Worm (Caenorhabditis elegans) whole organism, L4 larva: Measurements from ENCODE around the gene csb-1.
A peak's percentile ranks its signal among the peaks of the same experiment; 100 is the strongest.

Source experiments
- F10B5.3 ChIP-seq: sonication (generic microtip); optimal IDR thresholded peaks from 2 replicates; lab custom pipeline; 2016; ENCODE audit warnings: mild to moderate bottlenecking, missing genetic modification characterization, missing compliant biosample characterization
- F44E2.7 ChIP-seq: fragments of 200-800 bp; sonication (Bioruptor generic); IDR thresholded peaks from 2 replicates; pipeline ENCODE4 v2.1.2; 2022; ENCODE audit warnings: missing genetic modification characterization, missing compliant biosample characterization
- R02D3.7 ChIP-seq: fragments of 150-350 bp; sonication (generic microtip); optimal IDR thresholded peaks from 3 replicates; lab custom pipeline; 2014; ENCODE audit warnings: missing biosample characterization, missing genetic modification characterization
- Y105C5A.15 ChIP-seq: fragments of 200-800 bp; sonication (Bioruptor generic); IDR thresholded peaks from 2 replicates; pipeline ENCODE4 v1.3.6; 2022; ENCODE audit warnings: missing genetic modification characterization, missing compliant biosample characterization
- aha-1 ChIP-seq: fragments of 150-350 bp; peaks from one replicate; lab custom pipeline; 2014; ENCODE audit warnings: missing biosample characterization, missing genetic modification characterization
- ceh-28 ChIP-seq: fragments of 150-350 bp; optimal IDR thresholded peaks from 2 replicates; lab custom pipeline; 2014; ENCODE audit warnings: missing biosample characterization, missing genetic modification reagents, missing genetic modification characterization
- ceh-32 ChIP-seq: sonication (generic microtip); optimal IDR thresholded peaks from 2 replicates; lab custom pipeline; 2016; ENCODE audit warnings: mild to moderate bottlenecking, missing genetic modification characterization, missing compliant biosample characterization; ENCODE audit not compliant: poor library complexity
- ces-1 ChIP-seq: fragments of 150-350 bp; sonication (generic microtip); optimal IDR thresholded peaks from 4 replicates; lab custom pipeline; 2014; ENCODE audit warnings: missing biosample characterization, missing genetic modification reagents, missing genetic modification characterization
- daf-12 ChIP-seq: fragments of 150-350 bp; optimal IDR thresholded peaks from 2 replicates; lab custom pipeline; 2014; ENCODE audit warnings: missing biosample characterization, missing genetic modification reagents, missing genetic modification characterization
- daf-19 ChIP-seq: fragments of 200-800 bp; sonication (Bioruptor generic); conservative IDR thresholded peaks from 2 replicates; pipeline ENCODE4 v1.3.6; 2022; ENCODE audit warnings: missing genetic modification characterization, missing compliant biosample characterization
- daf-8 ChIP-seq: fragments of 200-800 bp; sonication (Bioruptor generic); IDR thresholded peaks from 2 replicates; pipeline ENCODE4 v1.3.6; 2022; ENCODE audit warnings: missing genetic modification characterization, missing compliant biosample characterization
- dmd-9 ChIP-seq: fragments of 200-800 bp; sonication (Bioruptor generic); IDR thresholded peaks from 2 replicates; pipeline ENCODE4 v1.3.6; 2022; ENCODE audit warnings: missing genetic modification reagents, missing genetic modification characterization, missing compliant biosample characterization
- dpl-1 ChIP-seq: fragments of 150-350 bp; optimal IDR thresholded peaks from 2 replicates; lab custom pipeline; 2014; ENCODE audit warnings: missing biosample characterization, missing genetic modification reagents, missing genetic modification characterization
- fkh-10 ChIP-seq: fragments of 150-350 bp; optimal IDR thresholded peaks from 2 replicates; lab custom pipeline; 2014; ENCODE audit warnings: missing biosample characterization, missing genetic modification reagents, missing genetic modification characterization
- hif-1 ChIP-seq, 2 experiments: sonication (generic microtip); optimal IDR thresholded peaks; 2 replicates each; lab custom pipeline; 2016 to 2017; ENCODE audit warnings: missing compliant biosample characterization in 2 of 2, missing genetic modification characterization in 2 of 2, missing genetic modification reagents in 2 of 2, missing genotype in 2 of 2, mild to moderate bottlenecking in 1 of 2
- lin-1 ChIP-seq: fragments of 200-800 bp; sonication (Bioruptor generic); IDR thresholded peaks from 2 replicates; pipeline ENCODE4 v1.3.6; 2022; ENCODE audit warnings: missing genetic modification reagents, missing genetic modification characterization, missing compliant biosample characterization
- lin-29 ChIP-seq: fragments of 200-800 bp; sonication (Bioruptor generic); IDR thresholded peaks from 2 replicates; pipeline ENCODE4 v1.3.6; 2022; ENCODE audit warnings: missing genetic modification reagents, missing genetic modification characterization, missing compliant biosample characterization
- mdt-29 ChIP-seq: fragments of 200-800 bp; sonication (Bioruptor generic); IDR thresholded peaks from 2 replicates; pipeline ENCODE4 v1.3.6; 2022; ENCODE audit warnings: missing genetic modification reagents, missing genetic modification characterization, missing compliant biosample characterization
- mep-1 ChIP-seq: fragments of 150-350 bp; sonication (generic microtip); optimal IDR thresholded peaks from 3 replicates; lab custom pipeline; 2014; ENCODE audit warnings: missing biosample characterization, missing genetic modification characterization
- nhr-6 ChIP-seq: fragments of 150-350 bp; optimal IDR thresholded peaks from 2 replicates; lab custom pipeline; 2014; ENCODE audit warnings: missing biosample characterization, missing genetic modification characterization
- saeg-2 ChIP-seq: fragments of 200-800 bp; sonication (Bioruptor generic); IDR thresholded peaks from 2 replicates; pipeline ENCODE4 v1.3.6; 2022; ENCODE audit warnings: missing genetic modification reagents, missing genetic modification characterization, missing compliant biosample characterization
- sdz-12 ChIP-seq: fragments of 200-800 bp; sonication (Bioruptor generic); optimal IDR thresholded peaks from 2 replicates; lab custom pipeline; 2018; ENCODE audit warnings: mild to moderate bottlenecking, missing genetic modification characterization, missing compliant biosample characterization
- set-16 ChIP-seq: fragments of 200-800 bp; sonication (Bioruptor generic); IDR thresholded peaks from 2 replicates; pipeline ENCODE4 v1.3.6; 2022; ENCODE audit warnings: missing genetic modification reagents, missing genetic modification characterization, missing compliant biosample characterization
- skn-1 ChIP-seq: fragments of 150-350 bp; optimal IDR thresholded peaks from 2 replicates; lab custom pipeline; 2014; ENCODE audit warnings: missing biosample characterization, missing genetic modification characterization
- snpc-4 ChIP-seq: fragments of 150-350 bp; optimal IDR thresholded peaks from 2 replicates; lab custom pipeline; 2014; ENCODE audit warnings: missing biosample characterization, missing genetic modification characterization
- spr-3 ChIP-seq: fragments of 200-800 bp; sonication (Bioruptor generic); optimal IDR thresholded peaks from 2 replicates; lab custom pipeline; 2018; ENCODE audit warnings: mild to moderate bottlenecking, missing genetic modification characterization, missing compliant biosample characterization
- unc-39 ChIP-seq: sonication (generic microtip); optimal IDR thresholded peaks from 2 replicates; lab custom pipeline; 2017; ENCODE audit warnings: missing biosample characterization, missing genetic modification characterization
- unc-62 ChIP-seq, 3 experiments: fragments of 150-350 bp in 1 of 3; sonication (generic microtip); optimal IDR thresholded peaks in 2 of 3; peaks in 1 of 3; 1 replicate in 1 of 3; 2 replicates in 2 of 3; lab custom pipeline; 2014 to 2017; ENCODE audit warnings: missing biosample characterization in 3 of 3, missing genetic modification characterization in 3 of 3, missing genetic modification reagents in 3 of 3, missing genotype in 1 of 3
- zag-1 ChIP-seq: fragments of 150-350 bp; optimal IDR thresholded peaks from 2 replicates; lab custom pipeline; 2014; ENCODE audit warnings: missing biosample characterization, missing genetic modification characterization
- zfp-3 ChIP-seq: fragments of 200-800 bp; sonication (Bioruptor generic); conservative IDR thresholded peaks from 2 replicates; pipeline ENCODE4 v1.3.6; 2022; ENCODE audit warnings: missing genetic modification reagents, missing genetic modification characterization, missing compliant biosample characterization

Gene csb-1

ce11 chrX:15865868-15866555, at the start of gene csb-1, which contains the start of gene F53H4.4 (continued):
- TF ChIP-seq snpc-4 (tag; lab: Kevin White, UChicago) (peak; percentile 37), ceh-28 (no peak), F10B5.3 (tag; lab: Kevin White, UChicago) (no peak), daf-12 (tag; lab: Kevin White, UChicago) (no peak), zfp-3 (GFP tag; lab: Robert Waterston, UW) (no peak)

ce11 chrX:15912841-15913240, 47.1 kb upstream of the csb-1 start:
- peak; percentile 88 for TF ChIP-seq set-16 (GFP tag; lab: Robert Waterston, UW)
- TF ChIP-seq daf-8 (GFP tag; lab: Robert Waterston, UW), result no peak
- TF ChIP-seq aha-1 (tag; lab: Kevin White, UChicago), result peak; percentile 15
- TF ChIP-seq nhr-6 (tag; lab: Kevin White, UChicago), result no peak
- no peak for TF ChIP-seq ceh-32 (tag; lab: Kevin White, UChicago)
- TF ChIP-seq hif-1 (tag; optimal IDR thresholded peaks at IDR 0.05; lab: Kevin White, UChicago), result no peak
- TF ChIP-seq dmd-9 (GFP tag; lab: Robert Waterston, UW), result 0 out of 2 replicates have a peak, but pooled peaks have one; percentile 20
- TF ChIP-seq zag-1 (tag; lab: Kevin White, UChicago), result no peak

- TF ChIP-seq lin-1 (GFP tag; lab: Robert Waterston, UW), result no peak
- no peak for TF ChIP-seq nhr-6 (tag; lab: Kevin White, UChicago)
- TF ChIP-seq zfp-3 (GFP tag; lab: Robert Waterston, UW), result no peak
- TF ChIP-seq daf-19 (GFP tag; lab: Robert Waterston, UW), result no peak
- no peak for TF ChIP-seq mdt-29 (GFP tag; lab: Robert Waterston, UW)
- TF ChIP-seq, all 104 proteins: peak for 0
Measured at ce11 chrX:15910328-15910727, 44.6 kb upstream of the csb-1 start, which contains the start of gene npr-33. Gene npr-33, plus strand, starts transcription at chrX:15910628.

ce11 chrX:15902835-15903234, 37.1 kb upstream of the csb-1 start:
- TF ChIP-seq saeg-2 (GFP tag; lab: Robert Waterston, UW) (no peak), unc-62 (GFP tag; optimal IDR thresholded peaks at IDR 0.05 in 1 of 2; lab: Kevin White, UChicago) (peak in 1 of 2 experiments; percentile 89), unc-62 (tag; optimal IDR thresholded peaks at IDR 0.05; lab: Kevin White, UChicago) (no peak)

ce11 chrX:15901214-15901613, 35.5 kb upstream of the csb-1 start:
- TF ChIP-seq F44E2.7 (GFP tag; lab: Robert Waterston, UW) (0 out of 2 replicates have a peak, but pooled peaks have one; percentile 7), skn-1 (tag; lab: Kevin White, UChicago) (no peak), ces-1 (GFP tag; lab: Kevin White, UChicago) (no peak), set-16 (GFP tag; lab: Robert Waterston, UW) (peak; percentile 74), R02D3.7 (tag; lab: Kevin White, UChicago) (no peak), lin-29 (GFP tag; lab: Robert Waterston, UW) (no peak), unc-39 (no peak), spr-3 (GFP tag; lab: Kevin White, UChicago) (no peak)

- TF ChIP-seq sdz-12, result no peak
- TF ChIP-seq set-16 (GFP tag; lab: Robert Waterston, UW), result peak; percentile 15; the same call in 1 of the 2 replicates
Measured at ce11 chrX:15892525-15892924, 26.8 kb upstream of the csb-1 start.

ce11 chrX:15887989-15888388, 22.3 kb upstream of the csb-1 start:
- TF ChIP-seq F10B5.3 (tag; lab: Kevin White, UChicago), result no peak
- TF ChIP-seq dpl-1, result no peak
- TF ChIP-seq Y105C5A.15 (GFP tag; lab: Robert Waterston, UW), result no peak
- no peak for TF ChIP-seq mep-1 (tag; lab: Kevin White, UChicago)
- no peak for TF ChIP-seq hif-1 (tag; optimal IDR thresholded peaks at IDR 0.05; lab: Kevin White, UChicago)
- TF ChIP-seq fkh-10, result no peak
- TF ChIP-seq, all 104 proteins: peak for 0
